Fruit fly (Drosophila melanogaster): Measurements from ENCODE around the gene CG34116.
A peak's percentile ranks its signal among the peaks of the same experiment; 100 is the strongest.
"Not testable (repeated sequence)": the region's sequence is repeated elsewhere in the genome, so short reads cannot be mapped to it uniquely, and the experiment has no call there.

The CG34116 gene

dm6 chr3L:19790564-19790928 is 15.3 kb downstream of the CG34116 start:
- TF ChIP-seq CG12605 (GFP tag; IDR thresholded peaks at IDR 0.05), result no peak
- no peak for TF ChIP-seq CG9948 (tag; optimal IDR thresholded peaks at IDR 0.05)
- TF ChIP-seq CG8159 (tag; optimal IDR thresholded peaks at IDR 0.05), result no peak
- no peak for TF ChIP-seq Pif1B (GFP tag; optimal IDR thresholded peaks at IDR 0.05)

DNA sequence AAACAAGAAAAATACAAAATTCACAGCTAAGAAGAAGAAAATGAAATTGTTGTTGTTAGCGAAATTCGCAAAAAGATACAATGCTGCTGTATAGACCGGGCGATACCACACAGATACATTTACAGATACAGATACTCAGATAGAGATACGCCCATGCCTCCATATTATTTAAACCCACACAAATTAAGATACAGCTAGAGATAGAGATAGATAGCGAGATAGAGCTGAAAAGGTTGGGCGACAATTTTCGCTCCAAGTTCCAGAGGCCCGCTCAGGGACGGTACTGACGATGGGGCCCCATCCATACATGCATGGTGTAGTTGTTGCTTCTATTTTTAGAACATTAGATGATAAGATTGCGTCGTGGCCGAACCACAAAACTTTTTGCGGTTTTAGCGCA is 18.2 kb downstream of the CG34116 start:
- TF ChIP-seq CG32121 (GFP tag; IDR thresholded peaks at IDR 0.05) (0 out of 2 replicates have a peak, but pooled peaks have one; percentile 20), EcR (GFP tag; optimal IDR thresholded peaks at IDR 0.05) (no peak)

dm6 chr3L:19778530-19778929 is 27.3 kb downstream of the CG34116 start:
- TF ChIP-seq CG9948 (tag; optimal IDR thresholded peaks at IDR 0.05) (no peak), CG8159 (tag; optimal IDR thresholded peaks at IDR 0.05) (no peak), CG12605 (GFP tag; IDR thresholded peaks at IDR 0.05) (no peak), EcR (GFP tag; optimal IDR thresholded peaks at IDR 0.05) (no peak), CG17806 (tag; optimal IDR thresholded peaks at IDR 0.05) (no peak), fd96Ca (GFP tag; IDR thresholded peaks at IDR 0.05) (no peak), Snoo (tag; optimal IDR thresholded peaks at IDR 0.05) (no peak), CG14655 (GFP tag; optimal IDR thresholded peaks at IDR 0.05) (no peak), CG10348 (GFP tag; IDR thresholded peaks at IDR 0.05) (no peak), D1 (tag; optimal IDR thresholded peaks at IDR 0.05) (no peak), rn (GFP tag; IDR thresholded peaks at IDR 0.05) (no peak), CG4496 (GFP tag; IDR thresholded peaks at IDR 0.05) (no peak), CG13204 (GFP tag; optimal IDR thresholded peaks at IDR 0.05) (no peak)

dm6 chr3L:19777279-19777960 is 28.4 kb downstream of the CG34116 start:
- TF ChIP-seq CG12605 (GFP tag; IDR thresholded peaks at IDR 0.05), result no peak
- no peak for TF ChIP-seq CG8159 (tag; optimal IDR thresholded peaks at IDR 0.05)
- TF ChIP-seq CG4496 (GFP tag; IDR thresholded peaks at IDR 0.05), result no peak

DNA sequence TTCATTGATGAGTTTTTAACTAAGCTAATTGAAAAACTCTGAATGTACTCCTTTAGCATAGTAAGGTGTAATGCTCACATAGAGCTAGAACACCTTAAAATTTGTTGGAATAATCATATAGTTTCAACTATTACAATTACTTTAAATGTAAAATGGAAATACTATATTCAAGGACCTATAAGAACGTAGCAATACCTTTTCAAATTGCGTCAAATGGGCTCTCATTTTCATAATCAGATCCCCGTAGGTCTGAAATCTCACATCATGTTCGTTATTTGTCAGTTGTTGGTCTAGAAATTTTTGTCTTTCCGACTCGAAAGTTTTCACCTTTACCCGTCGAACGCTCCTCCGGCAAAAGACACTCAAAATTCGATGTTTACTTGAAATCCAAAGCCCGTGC is 45.7 kb downstream of the CG34116 start, which contains the start of gene Vtld:
Vtld (plus strand) TSS at position 301 of the 400 bp plus-strand sequence.
- not testable (repeated sequence) for TF ChIP-seq CG8159 (tag; optimal IDR thresholded peaks at IDR 0.05); EcR (GFP tag; optimal IDR thresholded peaks at IDR 0.05); CG8301 (tag; optimal IDR thresholded peaks at IDR 0.05)

All from whole organism, pupa.